Fruit fly (Drosophila melanogaster) whole organism, adult: Measurements from ENCODE around the gene PH4alphaEFB.

Experiments used
- CG11617 ChIP-seq: fragments of 200-800 bp; sonication (Bioruptor generic); optimal IDR thresholded peaks from 2 replicates; lab custom pipeline; 2017; ENCODE audit warnings: mild to moderate bottlenecking, missing biosample characterization, missing genetic modification reagents, missing genetic modification characterization
- CG12768 ChIP-seq: fragments of 200-800 bp; sonication (Bioruptor generic); optimal IDR thresholded peaks from 2 replicates; lab custom pipeline; 2017; ENCODE audit warnings: missing biosample characterization, missing genetic modification characterization, mild to moderate bottlenecking, moderate library complexity, missing genetic modification reagents
- CG14711 ChIP-seq: fragments of 200-800 bp; sonication (Bioruptor generic); optimal IDR thresholded peaks from 2 replicates; lab custom pipeline; 2018; ENCODE audit warnings: missing biosample characterization, mild to moderate bottlenecking, missing genetic modification characterization, moderate library complexity
- CG1620 ChIP-seq: fragments of 200-800 bp; sonication (Bioruptor generic); optimal IDR thresholded peaks from 2 replicates; lab custom pipeline; 2016; ENCODE audit warnings: missing biosample characterization, missing genetic modification characterization
- CG33017 ChIP-seq: fragments of 200-800 bp; sonication (Bioruptor generic); optimal IDR thresholded peaks from 2 replicates; lab custom pipeline; 2018; ENCODE audit warnings: missing biosample characterization, mild to moderate bottlenecking, missing genetic modification characterization, moderate library complexity
- CG5204 ChIP-seq: fragments of 200-800 bp; sonication (Bioruptor generic); optimal IDR thresholded peaks from 2 replicates; lab custom pipeline; 2016; ENCODE audit warnings: missing biosample characterization, missing genetic modification characterization
- CG7045 ChIP-seq: fragments of 200-800 bp; sonication (Bioruptor generic); optimal IDR thresholded peaks from 2 replicates; lab custom pipeline; 2017; ENCODE audit warnings: missing biosample characterization, mild to moderate bottlenecking, missing genetic modification characterization
- CG7101 ChIP-seq: fragments of 200-800 bp; sonication (Bioruptor generic); optimal IDR thresholded peaks from 2 replicates; lab custom pipeline; 2018; ENCODE audit warnings: missing biosample characterization, mild to moderate bottlenecking, missing genetic modification characterization, moderate library complexity
- Clk ChIP-seq: fragments of 200-800 bp; sonication (Bioruptor generic); optimal IDR thresholded peaks from 2 replicates; lab custom pipeline; 2017; ENCODE audit warnings: missing biosample characterization, missing genetic modification characterization
- Crg-1 ChIP-seq: fragments of 200-800 bp; sonication (Bioruptor generic); optimal IDR thresholded peaks from 2 replicates; lab custom pipeline; 2016; ENCODE audit warnings: missing biosample characterization, missing genetic modification characterization
- Hr96 ChIP-seq: fragments of 200-800 bp; sonication (Bioruptor generic); optimal IDR thresholded peaks from 2 replicates; lab custom pipeline; 2016; ENCODE audit warnings: missing biosample characterization, missing genetic modification characterization
- Mnt ChIP-seq: fragments of 200-800 bp; sonication (Bioruptor generic); optimal IDR thresholded peaks from 2 replicates; lab custom pipeline; 2016; ENCODE audit warnings: missing biosample characterization, mild to moderate bottlenecking, missing genetic modification characterization
- bab1 ChIP-seq: fragments of 200-800 bp; sonication (Bioruptor generic); optimal IDR thresholded peaks from 3 replicates; lab custom pipeline; 2019; ENCODE audit warnings: missing biosample characterization, mild to moderate bottlenecking, missing genetic modification characterization, moderate library complexity
- cic ChIP-seq: fragments of 200-800 bp; sonication (Bioruptor generic); optimal IDR thresholded peaks from 2 replicates; lab custom pipeline; 2017; ENCODE audit warnings: missing biosample characterization, mild to moderate bottlenecking, missing genetic modification characterization, moderate library complexity
- cnc ChIP-seq, 2 experiments: fragments of >200 bp; optimal IDR thresholded peaks; 2 replicates each; lab custom pipeline; 2017
- kay ChIP-seq: fragments of 200-800 bp; sonication (Bioruptor generic); peaks from one replicate; lab custom pipeline; 2016; ENCODE audit warnings: missing biosample characterization, missing genetic modification characterization, borderline replicate concordance
- ovo ChIP-seq: fragments of 200-800 bp; sonication (Bioruptor generic); optimal IDR thresholded peaks from 2 replicates; lab custom pipeline; 2016; ENCODE audit warnings: missing biosample characterization, missing genetic modification characterization
- pad ChIP-seq: fragments of 200-800 bp; sonication (Bioruptor generic); optimal IDR thresholded peaks from 3 replicates; lab custom pipeline; 2017; ENCODE audit warnings: missing biosample characterization, missing genetic modification characterization, mild to moderate bottlenecking, moderate library complexity, missing genetic modification reagents
- tj ChIP-seq: fragments of 200-800 bp; sonication (Bioruptor generic); optimal IDR thresholded peaks from 3 replicates; lab custom pipeline; 2017; ENCODE audit warnings: missing biosample characterization, mild to moderate bottlenecking, missing genetic modification characterization, moderate library complexity
- toe ChIP-seq: fragments of 200-800 bp; sonication (Bioruptor generic); optimal IDR thresholded peaks from 2 replicates; lab custom pipeline; 2016; ENCODE audit warnings: missing biosample characterization, missing genetic modification characterization

Gene PH4alphaEFB

DNA sequence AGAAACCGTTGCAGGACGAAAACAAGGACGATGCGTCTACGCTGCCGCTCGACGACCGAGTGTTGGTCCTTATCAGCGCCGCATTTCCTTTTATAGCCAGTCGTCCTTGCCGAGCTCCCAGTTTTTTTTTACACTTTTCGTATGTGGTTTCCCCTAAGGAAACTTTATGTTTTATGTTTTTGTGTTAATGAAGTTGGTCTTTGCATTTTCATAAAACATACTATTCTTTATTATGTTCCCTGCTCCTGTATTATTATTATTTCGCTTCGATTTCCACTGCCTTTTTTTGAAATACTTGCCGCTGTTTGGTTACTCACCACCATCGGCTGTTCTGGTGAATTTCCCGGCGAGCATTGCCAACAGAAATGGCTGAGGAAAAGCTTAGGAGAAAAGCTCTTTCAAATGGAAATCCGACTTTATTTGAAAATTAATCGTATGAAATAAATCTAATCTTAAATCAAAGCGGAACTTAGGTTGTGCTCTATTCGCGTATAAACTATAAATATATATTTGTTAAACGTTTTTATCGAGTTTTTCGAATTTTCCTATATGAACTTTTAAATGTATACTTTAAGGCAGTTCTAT, 22.2 kb upstream of the PH4alphaEFB start, which contains the start of gene CG15537:
CG15537 (minus strand) TSS at position 51 of the 585 bp plus-strand sequence.
- TF ChIP-seq CG7045 (GFP tag; lab: Kevin White, UChicago), result no peak
- peak; percentile 86 for TF ChIP-seq kay (GFP tag; lab: Kevin White, UChicago)
- no peak for TF ChIP-seq CG12768
- TF ChIP-seq CG33017 (tag; lab: Kevin White, UChicago), result no peak
- TF ChIP-seq bab1, result no peak
- no peak for TF ChIP-seq CG11617 (GFP tag; lab: Kevin White, UChicago)
- no peak for TF ChIP-seq cic
- no peak for TF ChIP-seq Mnt

DNA sequence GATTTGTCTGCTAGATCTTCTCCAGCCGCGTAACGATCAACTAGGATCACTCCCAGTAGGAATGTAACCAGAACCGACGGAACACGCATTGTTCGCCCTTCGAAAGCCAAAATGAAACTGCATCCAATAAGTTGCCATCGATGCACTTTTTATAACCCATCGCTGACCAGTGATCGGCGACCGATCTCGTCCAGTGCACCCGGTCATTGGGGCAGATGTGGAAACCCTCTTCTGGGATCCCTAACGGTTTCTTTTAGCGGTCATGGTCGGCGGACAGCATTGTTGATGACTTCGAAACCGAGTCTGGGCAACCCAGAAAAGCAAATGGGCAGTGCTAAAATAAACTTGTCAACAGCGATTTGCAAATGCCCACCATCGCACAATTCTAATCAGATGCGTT, 20.9 kb upstream of the PH4alphaEFB start, which contains the start of gene Osi23:
Osi23 (minus strand) TSS at position 101 of the 400 bp plus-strand sequence.
- TF ChIP-seq Crg-1 (GFP tag; lab: Kevin White, UChicago), result no peak
- TF ChIP-seq CG12768, result no peak
- TF ChIP-seq Clk, result no peak
- TF ChIP-seq CG7101 (tag; lab: Kevin White, UChicago), result no peak
- TF ChIP-seq CG7045 (GFP tag; lab: Kevin White, UChicago), result no peak
- no peak for TF ChIP-seq Mnt
- no peak for TF ChIP-seq CG14711 (tag; lab: Kevin White, UChicago)
- no peak for TF ChIP-seq Hr96 (GFP tag; lab: Kevin White, UChicago)
- TF ChIP-seq CG33017 (tag; lab: Kevin White, UChicago), result no peak
- no peak for TF ChIP-seq CG11617 (GFP tag; lab: Kevin White, UChicago)
- TF ChIP-seq pad (GFP tag; lab: Kevin White, UChicago), result no peak
- no peak for TF ChIP-seq CG1620 (GFP tag; lab: Kevin White, UChicago)

DNA sequence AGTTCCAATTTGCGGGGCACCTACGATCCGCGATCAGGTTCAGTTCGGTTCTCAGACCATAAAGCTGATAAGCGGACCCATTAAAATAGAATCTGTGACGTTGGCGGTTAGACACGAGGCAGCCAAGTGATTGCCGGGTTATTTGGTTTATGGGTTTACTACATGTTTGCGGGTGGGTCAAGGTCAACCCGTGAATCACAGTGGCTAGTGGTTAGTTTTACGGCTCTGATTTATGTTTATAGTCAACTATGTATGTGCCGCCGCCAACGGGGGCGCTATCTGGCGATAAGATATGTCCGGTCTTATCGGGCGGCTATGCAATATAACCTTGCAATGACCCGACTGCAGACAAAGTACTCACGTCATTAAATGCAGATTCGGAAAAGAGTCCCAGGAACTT, 16.4 kb upstream of the PH4alphaEFB start:
- no peak for TF ChIP-seq pad (GFP tag; lab: Kevin White, UChicago)
- peak; percentile 40 for TF ChIP-seq kay (GFP tag; lab: Kevin White, UChicago)

DNA sequence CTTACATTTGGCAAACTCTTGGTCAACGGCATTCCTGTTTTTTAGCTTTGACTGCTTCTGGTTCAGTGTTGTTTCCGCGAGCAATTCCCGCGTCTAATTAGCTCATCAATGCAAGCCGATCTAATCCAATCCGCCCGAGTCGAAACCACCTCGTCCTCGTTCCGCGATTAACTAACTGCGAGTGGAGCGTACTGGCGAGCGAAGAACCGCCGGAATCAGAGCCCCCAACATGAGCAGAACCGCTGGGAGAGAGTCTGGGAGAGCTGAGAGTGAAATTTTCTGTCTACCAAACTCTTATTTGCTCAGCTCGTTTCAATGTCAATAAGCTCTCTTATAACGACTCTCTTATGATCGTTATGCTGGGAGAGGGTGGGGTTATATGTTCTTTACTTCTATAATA, 15.6 kb upstream of the PH4alphaEFB start:
- no peak for TF ChIP-seq cnc (optimal IDR thresholded peaks at IDR 0.05; lab: Kevin White, UChicago)
- TF ChIP-seq toe (GFP tag; lab: Kevin White, UChicago), result peak; percentile 38
- TF ChIP-seq bab1, result peak; percentile 75
- peak; percentile 47 for TF ChIP-seq CG7045 (GFP tag; lab: Kevin White, UChicago)
- peak; percentile 18 for TF ChIP-seq Clk
- TF ChIP-seq CG5204 (GFP tag; lab: Kevin White, UChicago), result peak; percentile 73
- peak; percentile 45 for TF ChIP-seq tj (GFP tag; lab: Kevin White, UChicago)
- peak; percentile 67 for TF ChIP-seq Hr96 (GFP tag; lab: Kevin White, UChicago)
- TF ChIP-seq CG12768, result peak; percentile 41
- TF ChIP-seq cic, result peak; percentile 72
- TF ChIP-seq ovo (GFP tag; lab: Kevin White, UChicago), result peak; percentile 89
- TF ChIP-seq Mnt, result peak; percentile 93
- TF ChIP-seq CG11617 (GFP tag; lab: Kevin White, UChicago), result peak; percentile 73
- peak; percentile 4 for TF ChIP-seq CG33017 (tag; lab: Kevin White, UChicago)
- peak; percentile 25 for TF ChIP-seq pad (GFP tag; lab: Kevin White, UChicago)
- TF ChIP-seq CG7101 (tag; lab: Kevin White, UChicago), result peak; percentile 61
- TF ChIP-seq kay (GFP tag; lab: Kevin White, UChicago), result peak; percentile 96
- no peak for TF ChIP-seq CG14711 (tag; lab: Kevin White, UChicago)
- peak; percentile 81 for TF ChIP-seq Crg-1 (GFP tag; lab: Kevin White, UChicago)
- TF ChIP-seq CG1620 (GFP tag; lab: Kevin White, UChicago), result peak; percentile 87

DNA sequence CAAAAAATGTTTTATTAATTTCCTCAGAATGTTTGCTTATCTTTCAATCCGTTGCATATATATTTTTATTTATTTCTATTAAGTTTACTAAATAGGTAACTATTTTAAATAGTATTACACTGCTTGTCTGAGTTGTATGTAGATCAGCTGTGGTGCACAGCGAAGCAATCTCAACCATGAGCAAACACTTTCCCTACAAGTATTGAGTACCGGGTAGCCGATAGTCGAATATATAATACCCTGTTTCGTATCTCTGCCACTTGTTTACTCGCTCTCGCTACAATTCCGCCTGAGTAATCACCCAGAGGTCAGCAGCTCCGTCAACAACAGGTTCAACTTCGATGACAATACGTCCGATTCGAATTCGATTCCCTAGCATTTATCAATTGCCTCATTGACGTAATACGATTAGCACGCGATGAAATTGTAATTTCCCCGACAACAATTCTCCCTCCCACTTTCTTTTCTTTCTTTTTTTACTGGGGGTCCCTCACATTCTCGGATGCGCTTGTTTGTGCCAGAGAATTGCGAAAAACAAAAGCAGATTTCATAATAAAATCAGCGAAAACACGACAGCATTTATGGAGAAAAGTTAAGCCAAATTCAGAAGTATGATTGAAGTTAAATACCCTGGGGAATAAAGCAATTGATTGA, 15.0 kb upstream of the PH4alphaEFB start:
- TF ChIP-seq kay (GFP tag; lab: Kevin White, UChicago) (peak; percentile 87), Mnt (no peak)

DNA sequence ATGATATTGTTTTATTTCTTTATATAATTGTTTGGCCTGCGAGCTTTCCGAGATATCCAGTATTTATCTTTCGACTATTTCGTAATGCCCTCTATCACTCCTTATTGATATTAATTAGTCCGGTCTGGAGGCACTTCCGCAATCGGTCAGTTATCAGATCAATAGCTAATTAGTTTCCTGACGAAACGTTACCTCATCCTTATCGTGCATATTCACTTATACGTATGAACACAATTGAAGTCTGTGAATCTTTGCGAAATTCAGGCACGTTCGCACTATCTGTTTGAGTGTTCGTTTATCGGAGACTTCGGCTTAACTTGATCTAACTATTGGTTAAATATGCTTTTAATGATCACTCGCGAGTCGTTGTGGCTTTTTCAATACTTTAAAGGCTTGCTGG, 12.6 kb upstream of the PH4alphaEFB start:
- peak; percentile 67 for TF ChIP-seq kay (GFP tag; lab: Kevin White, UChicago)
- TF ChIP-seq CG5204 (GFP tag; lab: Kevin White, UChicago), result no peak
- no peak for TF ChIP-seq Crg-1 (GFP tag; lab: Kevin White, UChicago)
- no peak for TF ChIP-seq cnc (optimal IDR thresholded peaks at IDR 0.05; lab: Kevin White, UChicago)
- no peak for TF ChIP-seq bab1
- no peak for TF ChIP-seq CG7101 (tag; lab: Kevin White, UChicago)
- TF ChIP-seq Clk, result no peak

DNA sequence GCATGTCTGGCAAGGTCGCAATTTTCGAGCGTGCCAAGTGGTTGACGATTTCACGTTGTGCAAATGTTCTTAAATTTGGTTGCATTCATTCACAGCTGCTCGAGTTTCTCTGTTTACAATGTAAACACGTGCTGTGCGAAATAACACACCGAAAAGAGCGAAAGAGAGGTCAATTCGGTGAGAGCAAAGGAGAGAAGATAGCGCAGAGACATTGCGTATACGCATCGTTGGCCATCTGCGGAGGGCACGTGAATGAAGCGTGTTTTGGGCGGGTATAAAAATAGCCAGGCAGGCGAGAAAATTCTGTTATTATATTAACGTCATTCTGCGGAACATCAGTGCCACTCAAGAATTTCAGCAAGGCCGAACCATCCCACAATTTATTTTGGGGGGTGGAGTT, 11.4 kb upstream of the PH4alphaEFB start:
- TF ChIP-seq Mnt (peak; percentile 50), Hr96 (GFP tag; lab: Kevin White, UChicago) (no peak), pad (GFP tag; lab: Kevin White, UChicago) (peak; percentile 17), CG5204 (GFP tag; lab: Kevin White, UChicago) (no peak), kay (GFP tag; lab: Kevin White, UChicago) (peak; percentile 44), cic (peak; percentile 41)
